Worm (Caenorhabditis elegans): ENCODE results near the gene R07G3.7.

ce11 chrII:7636941-7637340 is 23.4 kb upstream of the R07G3.7 start:
- TF ChIP-seq unc-62 (GFP tag; optimal IDR thresholded peaks at IDR 0.05), result no peak
- no peak for TF ChIP-seq nhr-76 (tag; optimal IDR thresholded peaks at IDR 0.05)
- TF ChIP-seq nhr-25 (tag; optimal IDR thresholded peaks at IDR 0.05), result no peak
- no peak for TF ChIP-seq nhr-77 (tag; optimal IDR thresholded peaks at IDR 0.05)
- no peak for TF ChIP-seq lin-15B (tag; optimal IDR thresholded peaks at IDR 0.05)
- no peak for TF ChIP-seq snpc-4 (tag; optimal IDR thresholded peaks at IDR 0.05)
- no peak for TF ChIP-seq zag-1 (tag; optimal IDR thresholded peaks at IDR 0.05)
- TF ChIP-seq unc-39 (tag; optimal IDR thresholded peaks at IDR 0.05), result no peak
- TF ChIP-seq ceh-28 (tag; optimal IDR thresholded peaks at IDR 0.05), result no peak
- TF ChIP-seq ama-1 (optimal IDR thresholded peaks at IDR 0.05), result no peak
- no peak for TF ChIP-seq hmg-11 (tag; optimal IDR thresholded peaks at IDR 0.05)
